Worm (Caenorhabditis elegans): ENCODE data around the gene Y43F8B.14.

- no peak for TF ChIP-seq ref-1 (GFP tag; conservative IDR thresholded peaks at IDR 0.05)
- no peak for TF ChIP-seq flt-1 (GFP tag; IDR thresholded peaks at IDR 0.05)
- no peak for TF ChIP-seq ztf-23 (GFP tag; IDR thresholded peaks at IDR 0.05)
- TF ChIP-seq ztf-29 (GFP tag; IDR thresholded peaks at IDR 0.05) = no peak
- no peak for TF ChIP-seq cog-1 (tag; optimal IDR thresholded peaks at IDR 0.05)
- no peak for TF ChIP-seq med-1 (GFP tag; optimal IDR thresholded peaks at IDR 0.05; ENCODE audit: insufficient read depth)
Measured at ce11 chrV:19462020-19462419, 6.2 kb upstream of the Y43F8B.14 start, which contains the start of gene Y43F8B.15.

Data from whole organism, midembryonic.